Worm (Caenorhabditis elegans): Measurements from ENCODE around the gene srh-208.

ce11 chrV:19329263-19329662 lies 12.1 kb downstream of the srh-208 start, which contains the start of gene fbxb-65:
- TF ChIP-seq elt-3 (tag; optimal IDR thresholded peaks at IDR 0.05), result no peak
- no peak for TF ChIP-seq R02D3.7 (tag; optimal IDR thresholded peaks at IDR 0.05)
- no peak for TF ChIP-seq egl-27 (tag; optimal IDR thresholded peaks at IDR 0.05)
- TF ChIP-seq jun-1 (tag; optimal IDR thresholded peaks at IDR 0.05), result no peak
